Worm (Caenorhabditis elegans): ENCODE measurements around the gene dnj-25.

DNA sequence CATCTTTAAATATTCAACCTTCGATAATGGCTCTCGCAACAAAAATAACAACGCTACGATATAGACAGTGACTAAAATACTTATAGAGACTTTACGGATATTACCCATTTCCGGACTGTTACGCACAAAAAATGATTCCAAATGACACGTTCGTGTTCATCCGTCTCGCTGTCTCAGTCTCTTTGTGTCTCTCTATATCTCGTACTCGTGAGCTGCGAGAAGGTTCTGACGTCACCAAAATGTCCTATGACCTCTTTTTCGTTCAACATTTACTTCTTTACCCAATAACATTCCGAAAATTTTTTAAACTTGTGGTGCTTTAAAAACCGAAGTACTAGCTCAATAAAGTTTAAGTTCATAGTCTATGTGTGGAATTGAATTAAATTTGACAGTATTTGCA, 34.0 kb downstream of the dnj-25 start:
- TF ChIP-seq sdz-12 (GFP tag; optimal IDR thresholded peaks at IDR 0.05) (no peak), ceh-82 (tag; optimal IDR thresholded peaks at IDR 0.05) (no peak), lin-29 (GFP tag; IDR thresholded peaks at IDR 0.05) (no peak), fkh-10 (GFP tag; optimal IDR thresholded peaks at IDR 0.05) (no peak), ztf-11 (tag; optimal IDR thresholded peaks at IDR 0.05) (no peak), mdl-1 (tag; optimal IDR thresholded peaks at IDR 0.05) (no peak), T20F7.1 (GFP tag; optimal IDR thresholded peaks at IDR 0.05) (no peak)

Data from whole organism, L4 larva.